Fruit fly (Drosophila melanogaster) whole organism, wandering third instar larva: ENCODE measurements around the gene CG43407.
A peak's percentile ranks its signal among the peaks of the same experiment; 100 is the strongest.

ENCODE experiments used
- Abd-B ChIP-seq: fragments of >200 bp; optimal IDR thresholded peaks from 2 replicates; lab custom pipeline; 2017; ENCODE audit warnings: missing biosample characterization, missing genetic modification characterization
- CG32264 ChIP-seq: fragments of 200-800 bp; sonication (Bioruptor generic); optimal IDR thresholded peaks from 2 replicates; lab custom pipeline; 2016; ENCODE audit warnings: missing biosample characterization, missing genetic modification characterization
- CG9705 ChIP-seq: fragments of 200-800 bp; sonication (Bioruptor generic); optimal IDR thresholded peaks from 2 replicates; lab custom pipeline; 2018; ENCODE audit warnings: missing biosample characterization, mild to moderate bottlenecking, missing genetic modification characterization
- CrebA ChIP-seq: fragments of 200-800 bp; sonication (Bioruptor generic); optimal IDR thresholded peaks from 2 replicates; lab custom pipeline; 2016; ENCODE audit warnings: missing biosample characterization, mild to moderate bottlenecking, missing genetic modification characterization, borderline replicate concordance
- HLH106 ChIP-seq: fragments of 200-800 bp; optimal IDR thresholded peaks from 3 replicates; lab custom pipeline; 2019; ENCODE audit warnings: missing biosample characterization, mild to moderate bottlenecking, missing genetic modification characterization, moderate library complexity
- Hnf4 ChIP-seq: fragments of 200-800 bp; sonication (Bioruptor generic); optimal IDR thresholded peaks from 2 replicates; lab custom pipeline; 2016; ENCODE audit warnings: missing biosample characterization, mild to moderate bottlenecking, missing genetic modification characterization
- Hr78 ChIP-seq: fragments of >200 bp; optimal IDR thresholded peaks from 2 replicates; lab custom pipeline; 2017; ENCODE audit warnings: missing biosample characterization, missing genetic modification characterization
- Hr83 ChIP-seq: fragments of 200-300 bp; sonication (Bioruptor generic); optimal IDR thresholded peaks from 2 replicates; lab custom pipeline; 2016; ENCODE audit warnings: missing biosample characterization, mild to moderate bottlenecking, missing genetic modification characterization, moderate library complexity; ENCODE audit not compliant: poor library complexity, severe bottlenecking
- Jra ChIP-seq: sonication (Bioruptor generic); optimal IDR thresholded peaks from 2 replicates; lab custom pipeline; 2016; ENCODE audit warnings: missing biosample characterization, missing genetic modification characterization
- N ChIP-seq: fragments of >200 bp; optimal IDR thresholded peaks from 2 replicates; lab custom pipeline; 2018; ENCODE audit warnings: missing biosample characterization, missing external identifiers, missing genetic modification characterization
- OdsH ChIP-seq: fragments of 200-800 bp; sonication (Bioruptor generic); optimal IDR thresholded peaks from 2 replicates; lab custom pipeline; 2016; ENCODE audit warnings: missing biosample characterization, mild to moderate bottlenecking, missing genetic modification characterization
- Rel ChIP-seq, 2 experiments: fragments of 200-800 bp; sonication (Bioruptor generic) in 1 of 2; optimal IDR thresholded peaks; 2 replicates in 1 of 2; 3 replicates in 1 of 2; lab custom pipeline; 2016 to 2019; ENCODE audit warnings: mild to moderate bottlenecking in 2 of 2, missing biosample characterization in 2 of 2, missing genetic modification characterization in 2 of 2, moderate library complexity in 1 of 2
- Sp1 ChIP-seq: fragments of 200-800 bp; sonication (Bioruptor generic); optimal IDR thresholded peaks from 3 replicates; lab custom pipeline; 2019; ENCODE audit warnings: missing biosample characterization, mild to moderate bottlenecking, missing genetic modification characterization, moderate library complexity
- br ChIP-seq: fragments of 200-800 bp; sonication (Bioruptor generic); optimal IDR thresholded peaks from 2 replicates; lab custom pipeline; 2016; ENCODE audit warnings: missing biosample characterization, missing genetic modification characterization
- brk ChIP-seq: fragments of 200-800 bp; sonication (Bioruptor generic); optimal IDR thresholded peaks from 2 replicates; lab custom pipeline; 2016; ENCODE audit warnings: missing biosample characterization, mild to moderate bottlenecking, missing genetic modification characterization
- dl ChIP-seq, 2 experiments: fragments of 175-275, 200-275 bp in 1 of 2; fragments of 200-275 bp in 1 of 2; sonication (Bioruptor generic); optimal IDR thresholded peaks; lab custom pipeline; 2018; ENCODE audit warnings: mild to moderate bottlenecking in 2 of 2, missing biosample characterization in 2 of 2, missing genetic modification characterization in 2 of 2, moderate library complexity in 2 of 2; ENCODE audit not compliant: partially characterized antibody in 2 of 2, insufficient read depth in 1 of 2
- dmrt93B ChIP-seq: fragments of 200-800 bp; sonication (Bioruptor generic); optimal IDR thresholded peaks from 2 replicates; lab custom pipeline; 2018; ENCODE audit warnings: missing biosample characterization, mild to moderate bottlenecking, missing genetic modification characterization
- dsf ChIP-seq: sonication (Bioruptor generic); optimal IDR thresholded peaks from 2 replicates; lab custom pipeline; 2016; ENCODE audit warnings: missing biosample characterization, missing genetic modification characterization, borderline replicate concordance
- ey ChIP-seq: fragments of 200-800 bp; sonication (Bioruptor generic); optimal IDR thresholded peaks from 2 replicates; lab custom pipeline; 2016; ENCODE audit warnings: missing biosample characterization, missing genetic modification characterization
- foxo ChIP-seq, 2 experiments: fragments of 200-800 bp; sonication (Bioruptor generic); optimal IDR thresholded peaks; 2 replicates in 1 of 2; 3 replicates in 1 of 2; lab custom pipeline; 2016 to 2017; ENCODE audit warnings: missing biosample characterization in 2 of 2, missing genetic modification characterization in 2 of 2
- fru ChIP-seq: fragments of 200-800 bp; sonication (Bioruptor generic); optimal IDR thresholded peaks from 3 replicates; lab custom pipeline; 2016; ENCODE audit warnings: missing biosample characterization, mild to moderate bottlenecking, missing genetic modification characterization
- h ChIP-seq: fragments of 200-800 bp; sonication (Bioruptor generic); optimal IDR thresholded peaks from 3 replicates; lab custom pipeline; 2016; ENCODE audit warnings: missing biosample characterization, mild to moderate bottlenecking, missing genetic modification characterization
- jim ChIP-seq: fragments of 175-275, 200-325 bp; sonication (Bioruptor generic); optimal IDR thresholded peaks from 2 replicates; lab custom pipeline; 2016; ENCODE audit warnings: missing biosample characterization, mild to moderate bottlenecking, missing genetic modification characterization
- lola ChIP-seq: fragments of >200 bp; optimal IDR thresholded peaks from 2 replicates; lab custom pipeline; 2017; ENCODE audit warnings: missing biosample characterization, missing genetic modification characterization
- pan ChIP-seq: fragments of >200 bp; optimal IDR thresholded peaks from 2 replicates; lab custom pipeline; 2017
- psq ChIP-seq: fragments of 200-800 bp; sonication (Bioruptor generic); optimal IDR thresholded peaks from 3 replicates; lab custom pipeline; 2017; ENCODE audit warnings: missing biosample characterization, mild to moderate bottlenecking, missing genetic modification characterization, moderate library complexity
- sage ChIP-seq: fragments of 200-800 bp; sonication (Bioruptor generic); optimal IDR thresholded peaks from 2 replicates; lab custom pipeline; 2016; ENCODE audit warnings: missing biosample characterization, mild to moderate bottlenecking, missing genetic modification characterization
- usp ChIP-seq: fragments of >200 bp; optimal IDR thresholded peaks from 2 replicates; lab custom pipeline; 2017; ENCODE audit warnings: missing biosample characterization, missing genetic modification characterization
- woc ChIP-seq: sonication (Bioruptor generic); optimal IDR thresholded peaks from 2 replicates; lab custom pipeline; 2016; ENCODE audit warnings: missing biosample characterization, mild to moderate bottlenecking, missing genetic modification characterization

CG43407 gene

DNA sequence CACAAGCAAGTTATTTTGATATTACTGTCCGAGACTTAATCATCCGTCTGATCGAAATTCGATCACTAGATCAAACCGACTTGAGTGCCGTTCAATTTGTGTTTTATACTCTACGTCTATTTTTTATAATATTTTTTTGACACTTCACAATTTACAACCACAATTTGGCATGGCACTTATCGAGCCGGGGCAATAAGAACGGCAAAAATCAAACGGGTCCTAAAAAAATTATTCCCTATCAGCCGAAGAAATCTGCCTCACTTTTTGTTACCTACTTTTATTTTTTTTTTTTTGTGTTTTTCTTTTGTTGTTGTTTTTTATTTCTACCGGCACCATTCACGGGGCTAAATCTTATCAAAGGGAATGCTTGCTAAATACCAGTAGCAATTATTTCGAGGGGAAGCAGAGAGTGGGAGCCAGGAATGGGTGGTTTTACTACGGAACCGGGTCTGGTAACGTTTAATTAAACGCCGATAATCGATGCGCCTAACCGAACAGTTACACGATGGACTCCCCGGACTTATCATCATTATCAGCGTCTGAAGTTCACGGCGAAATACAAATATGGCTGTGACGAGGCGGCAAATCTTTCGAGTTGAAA, 37.6 kb downstream of the CG43407 start:
- no peak for TF ChIP-seq dsf
- peak; percentile 71 for TF ChIP-seq CrebA (GFP tag; lab: Kevin White, UChicago)
- peak; percentile 14 for TF ChIP-seq br (GFP tag; lab: Kevin White, UChicago)
- no peak for TF ChIP-seq psq
- TF ChIP-seq Sp1, result peak; percentile 58
- TF ChIP-seq dl (GFP tag; optimal IDR thresholded peaks at IDR 0.05; lab: Kevin White, UChicago; ENCODE audit: insufficient read depth in 1 of 2, partially characterized antibody in 2 of 2), result no peak
- no peak for TF ChIP-seq Rel (GFP tag; optimal IDR thresholded peaks at IDR 0.05; lab: Kevin White, UChicago)
- peak; percentile 82 for TF ChIP-seq Rel (tag; optimal IDR thresholded peaks at IDR 0.05; lab: Kevin White, UChicago)
- no peak for TF ChIP-seq woc (GFP tag; lab: Kevin White, UChicago)
- peak; percentile 16 for TF ChIP-seq HLH106 (tag; lab: Kevin White, UChicago)
- no peak for TF ChIP-seq N
- peak; percentile 70 for TF ChIP-seq h (GFP tag; lab: Kevin White, UChicago)
- TF ChIP-seq Hr83 (GFP tag; lab: Kevin White, UChicago), result no peak
- TF ChIP-seq OdsH, result no peak
- TF ChIP-seq fru (GFP tag; lab: Kevin White, UChicago), result no peak

DNA sequence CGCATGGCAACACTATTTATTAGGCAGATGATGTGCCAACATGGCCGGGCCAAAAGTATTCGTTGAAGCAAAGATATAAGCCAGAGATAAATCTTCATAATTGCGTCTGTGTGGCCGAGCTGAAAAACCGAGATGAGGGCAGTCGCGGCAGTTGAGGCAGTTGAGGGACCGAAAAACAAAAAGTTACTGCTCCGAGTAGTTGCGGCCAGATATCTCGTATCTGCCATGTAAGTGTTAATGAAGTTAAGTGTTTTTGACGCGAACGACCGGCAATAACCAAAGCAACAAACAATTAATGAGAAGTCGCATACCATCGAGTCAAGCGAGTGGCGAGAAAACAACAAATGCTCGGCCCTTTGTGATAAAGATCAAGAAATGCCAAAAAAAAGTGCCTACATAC, 38.4 kb downstream of the CG43407 start:
- TF ChIP-seq brk (no peak), CrebA (GFP tag; lab: Kevin White, UChicago) (no peak), fru (GFP tag; lab: Kevin White, UChicago) (no peak), OdsH (no peak), Abd-B (GFP tag; lab: Kevin White, UChicago) (no peak), lola (GFP tag; lab: Kevin White, UChicago) (no peak), br (GFP tag; lab: Kevin White, UChicago) (no peak), Hr83 (GFP tag; lab: Kevin White, UChicago) (no peak), foxo (GFP tag; optimal IDR thresholded peaks at IDR 0.05; lab: Kevin White, UChicago) (no peak), dl (GFP tag; optimal IDR thresholded peaks at IDR 0.05; lab: Kevin White, UChicago; ENCODE audit: insufficient read depth in 1 of 2, partially characterized antibody in 2 of 2) (no peak), Hr78 (no peak), jim (GFP tag; lab: Kevin White, UChicago) (no peak)

DNA sequence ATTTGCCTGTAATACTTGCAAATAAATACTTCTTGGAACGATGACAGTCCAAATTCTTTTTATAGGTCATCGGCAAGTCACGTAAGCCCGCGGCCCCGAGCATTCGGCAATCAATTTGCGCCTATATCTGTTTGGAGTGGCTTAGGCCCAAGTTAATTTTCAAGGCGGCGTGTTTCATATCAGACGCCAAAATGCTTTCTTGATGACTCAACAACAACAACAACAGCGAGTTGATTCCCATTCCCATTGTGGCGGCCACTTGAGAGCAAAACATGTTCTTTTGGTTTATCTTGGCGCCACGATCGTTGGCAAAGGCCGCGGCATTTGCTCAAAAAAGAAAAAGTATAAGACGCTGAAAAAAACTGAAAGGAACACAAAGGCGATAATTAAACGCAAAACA, 39.1 kb downstream of the CG43407 start:
- TF ChIP-seq OdsH (no peak), usp (GFP tag; lab: Kevin White, UChicago) (no peak), dmrt93B (GFP tag; lab: Kevin White, UChicago) (no peak), br (GFP tag; lab: Kevin White, UChicago) (no peak), dsf (no peak), pan (lab: Kevin White, UChicago) (no peak), Jra (GFP tag; lab: Kevin White, UChicago) (no peak), sage (GFP tag; lab: Kevin White, UChicago) (no peak), HLH106 (tag; lab: Kevin White, UChicago) (no peak), brk (no peak), ey (GFP tag; lab: Kevin White, UChicago) (no peak), dl (GFP tag; optimal IDR thresholded peaks at IDR 0.05; lab: Kevin White, UChicago; ENCODE audit: insufficient read depth in 1 of 2, partially characterized antibody in 2 of 2) (no peak), CrebA (GFP tag; lab: Kevin White, UChicago) (no peak), CG9705 (no peak)

DNA sequence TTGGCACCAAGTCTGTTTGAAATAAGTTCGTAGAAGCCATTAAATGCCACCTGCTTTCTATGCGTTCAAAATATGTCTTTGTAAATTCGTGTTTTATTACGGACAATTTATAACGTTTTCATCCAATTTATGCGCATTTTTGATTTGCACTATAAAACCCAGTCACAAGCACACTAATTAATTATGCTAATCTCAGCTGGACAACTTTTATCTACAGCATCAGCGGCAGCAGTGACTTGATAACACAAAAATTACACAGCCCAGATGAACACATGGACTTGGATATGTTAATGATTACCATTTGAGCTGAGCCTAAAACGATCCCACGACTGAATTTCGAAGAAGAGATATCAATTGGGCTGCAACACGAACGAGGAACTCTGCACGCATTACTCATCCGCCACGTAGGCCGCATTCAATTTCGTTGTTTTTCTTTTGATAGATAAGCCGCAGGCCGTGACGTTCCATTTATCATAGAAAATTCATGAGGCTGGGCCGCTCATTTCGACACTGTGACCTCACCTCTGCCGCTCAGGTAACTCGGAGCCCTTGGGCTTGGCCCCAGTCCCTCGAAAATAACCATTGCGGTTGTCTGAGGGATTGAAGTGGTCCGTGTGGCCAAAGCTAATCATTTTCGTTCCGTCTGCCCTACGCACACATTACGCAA, 40.0 kb downstream of the CG43407 start:
- TF ChIP-seq br (GFP tag; lab: Kevin White, UChicago) (no peak), lola (GFP tag; lab: Kevin White, UChicago) (no peak), Sp1 (no peak), N (no peak), brk (no peak), usp (GFP tag; lab: Kevin White, UChicago) (no peak), Hr78 (no peak)
- TF ChIP-seq, all 38 proteins: peak for 0

DNA sequence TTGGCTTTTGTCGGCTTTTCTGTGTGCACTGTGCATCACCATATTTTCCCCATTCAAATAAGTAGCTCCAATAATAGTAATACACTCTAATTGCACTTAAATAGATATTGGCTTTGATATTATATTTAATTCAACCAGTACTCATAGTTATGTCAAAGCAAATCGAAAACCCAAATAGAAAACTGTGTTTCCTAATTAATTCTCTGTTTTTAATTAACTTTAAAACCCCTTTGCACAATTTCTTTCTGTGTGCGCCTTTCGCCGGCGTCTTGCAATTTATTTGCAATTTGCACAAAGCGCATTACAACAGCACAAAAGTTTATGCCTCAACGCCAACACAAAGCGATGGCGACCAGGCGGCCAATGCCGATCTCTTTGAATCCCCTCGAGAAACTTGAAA, 42.0 kb downstream of the CG43407 start:
- peak in 1 of 2 experiments; percentile 2 for TF ChIP-seq foxo (GFP tag; optimal IDR thresholded peaks at IDR 0.05; lab: Kevin White, UChicago)
- peak; percentile 5 for TF ChIP-seq fru (GFP tag; lab: Kevin White, UChicago)
- TF ChIP-seq CG32264 (GFP tag; lab: Kevin White, UChicago), result no peak
- TF ChIP-seq psq, result peak; percentile 9
- no peak for TF ChIP-seq Hnf4
- peak; percentile 17 for TF ChIP-seq ey (GFP tag; lab: Kevin White, UChicago)
